Worm (Caenorhabditis elegans) whole organism, L4/young adult: ENCODE measurements around the gene Y54F10AR.1.

Experiments used
- W03F9.2 ChIP-seq: fragments of 150-350 bp; optimal IDR thresholded peaks from 2 replicates; lab custom pipeline; 2014; ENCODE audit warnings: missing biosample characterization, missing genetic modification characterization
- dao-5 ChIP-seq: sonication (generic microtip); optimal IDR thresholded peaks from 2 replicates; lab custom pipeline; 2016; ENCODE audit warnings: missing genotype, missing genetic modification characterization, moderate library complexity, missing compliant biosample characterization
- him-1 ChIP-seq: sonication (generic microtip); optimal IDR thresholded peaks from 2 replicates; lab custom pipeline; 2016; ENCODE audit warnings: missing genotype, missing genetic modification reagents, missing genetic modification characterization, missing compliant biosample characterization

DNA sequence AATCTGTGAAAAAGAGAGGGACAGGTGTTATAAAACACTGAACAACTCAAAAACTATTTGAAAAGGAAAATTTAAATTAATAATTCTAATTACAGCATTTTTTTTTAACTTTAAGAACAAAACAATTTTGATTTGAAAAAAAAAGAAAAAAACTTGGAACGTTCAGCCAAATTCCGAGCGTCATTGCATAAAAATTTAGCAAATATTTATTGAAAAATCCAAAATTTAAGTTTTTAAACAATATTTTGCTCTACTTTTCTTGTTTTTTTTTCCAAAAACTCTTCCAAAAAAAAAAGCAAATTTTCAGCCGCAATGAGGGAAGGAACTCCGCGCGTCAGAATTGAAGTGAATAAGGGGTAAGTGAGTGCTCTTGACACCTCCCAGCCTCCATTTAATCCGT is 25.9 kb downstream of the Y54F10AR.1 start, which contains the start of gene feh-1:
- TF ChIP-seq him-1 (tag; lab: Kevin White, UChicago) (no peak), dao-5 (tag; lab: Kevin White, UChicago) (no peak), W03F9.2 (tag; lab: Kevin White, UChicago) (no peak)
